Fruit fly (Drosophila melanogaster) whole organism, wandering third instar larva: ENCODE results near the gene Glg1.
A peak's percentile ranks its signal among the peaks of the same experiment; 100 is the strongest.

Source experiments
- Abd-B ChIP-seq: fragments of >200 bp; optimal IDR thresholded peaks from 2 replicates; lab custom pipeline; 2017; ENCODE audit warnings: missing biosample characterization, missing genetic modification characterization
- CG32264 ChIP-seq: fragments of 200-800 bp; sonication (Bioruptor generic); optimal IDR thresholded peaks from 2 replicates; lab custom pipeline; 2016; ENCODE audit warnings: missing biosample characterization, missing genetic modification characterization
- CG9705 ChIP-seq: fragments of 200-800 bp; sonication (Bioruptor generic); optimal IDR thresholded peaks from 2 replicates; lab custom pipeline; 2018; ENCODE audit warnings: missing biosample characterization, mild to moderate bottlenecking, missing genetic modification characterization
- CrebA ChIP-seq: fragments of 200-800 bp; sonication (Bioruptor generic); optimal IDR thresholded peaks from 2 replicates; lab custom pipeline; 2016; ENCODE audit warnings: missing biosample characterization, mild to moderate bottlenecking, missing genetic modification characterization, borderline replicate concordance
- Dfd ChIP-seq: fragments of >200 bp; optimal IDR thresholded peaks from 2 replicates; lab custom pipeline; 2017; ENCODE audit warnings: missing biosample characterization, missing genetic modification characterization
- Dif ChIP-seq: fragments of 200-275, 200-300 bp; sonication (Bioruptor generic); optimal IDR thresholded peaks from 2 replicates; lab custom pipeline; 2018; ENCODE audit warnings: missing biosample characterization, missing genetic modification characterization; ENCODE audit not compliant: partially characterized antibody
- GATAd ChIP-seq: sonication (Bioruptor generic); optimal IDR thresholded peaks from 2 replicates; lab custom pipeline; 2016; ENCODE audit warnings: missing biosample characterization, missing genetic modification characterization
- HLH106 ChIP-seq: fragments of 200-800 bp; optimal IDR thresholded peaks from 3 replicates; lab custom pipeline; 2019; ENCODE audit warnings: missing biosample characterization, mild to moderate bottlenecking, missing genetic modification characterization, moderate library complexity
- Hnf4 ChIP-seq: fragments of 200-800 bp; sonication (Bioruptor generic); optimal IDR thresholded peaks from 2 replicates; lab custom pipeline; 2016; ENCODE audit warnings: missing biosample characterization, mild to moderate bottlenecking, missing genetic modification characterization
- Hr78 ChIP-seq: fragments of >200 bp; optimal IDR thresholded peaks from 2 replicates; lab custom pipeline; 2017; ENCODE audit warnings: missing biosample characterization, missing genetic modification characterization
- Hr83 ChIP-seq: fragments of 200-300 bp; sonication (Bioruptor generic); optimal IDR thresholded peaks from 2 replicates; lab custom pipeline; 2016; ENCODE audit warnings: missing biosample characterization, mild to moderate bottlenecking, missing genetic modification characterization, moderate library complexity; ENCODE audit not compliant: poor library complexity, severe bottlenecking
- Jra ChIP-seq: sonication (Bioruptor generic); optimal IDR thresholded peaks from 2 replicates; lab custom pipeline; 2016; ENCODE audit warnings: missing biosample characterization, missing genetic modification characterization
- Mio ChIP-seq: sonication (Bioruptor generic); optimal IDR thresholded peaks from 2 replicates; lab custom pipeline; 2016; ENCODE audit warnings: missing biosample characterization, missing genetic modification characterization
- Myc ChIP-seq: fragments of >200 bp; optimal IDR thresholded peaks from 2 replicates; lab custom pipeline; 2017
- N ChIP-seq: fragments of >200 bp; optimal IDR thresholded peaks from 2 replicates; lab custom pipeline; 2018; ENCODE audit warnings: missing biosample characterization, missing external identifiers, missing genetic modification characterization
- OdsH ChIP-seq: fragments of 200-800 bp; sonication (Bioruptor generic); optimal IDR thresholded peaks from 2 replicates; lab custom pipeline; 2016; ENCODE audit warnings: missing biosample characterization, mild to moderate bottlenecking, missing genetic modification characterization
- Rel ChIP-seq, 2 experiments: fragments of 200-800 bp; sonication (Bioruptor generic) in 1 of 2; optimal IDR thresholded peaks; 2 replicates in 1 of 2; 3 replicates in 1 of 2; lab custom pipeline; 2016 to 2019; ENCODE audit warnings: mild to moderate bottlenecking in 2 of 2, missing biosample characterization in 2 of 2, missing genetic modification characterization in 2 of 2, moderate library complexity in 1 of 2
- Sp1 ChIP-seq: fragments of 200-800 bp; sonication (Bioruptor generic); optimal IDR thresholded peaks from 3 replicates; lab custom pipeline; 2019; ENCODE audit warnings: missing biosample characterization, mild to moderate bottlenecking, missing genetic modification characterization, moderate library complexity
- Vsx2 ChIP-seq: fragments of 200-300, 225-300 bp; sonication (Bioruptor generic); optimal IDR thresholded peaks from 2 replicates; lab custom pipeline; 2018; ENCODE audit warnings: missing biosample characterization, missing genetic modification characterization; ENCODE audit not compliant: partially characterized antibody
- br ChIP-seq: fragments of 200-800 bp; sonication (Bioruptor generic); optimal IDR thresholded peaks from 2 replicates; lab custom pipeline; 2016; ENCODE audit warnings: missing biosample characterization, missing genetic modification characterization
- brk ChIP-seq: fragments of 200-800 bp; sonication (Bioruptor generic); optimal IDR thresholded peaks from 2 replicates; lab custom pipeline; 2016; ENCODE audit warnings: missing biosample characterization, mild to moderate bottlenecking, missing genetic modification characterization
- dl ChIP-seq, 2 experiments: fragments of 175-275, 200-275 bp in 1 of 2; fragments of 200-275 bp in 1 of 2; sonication (Bioruptor generic); optimal IDR thresholded peaks; lab custom pipeline; 2018; ENCODE audit warnings: mild to moderate bottlenecking in 2 of 2, missing biosample characterization in 2 of 2, missing genetic modification characterization in 2 of 2, moderate library complexity in 2 of 2; ENCODE audit not compliant: partially characterized antibody in 2 of 2, insufficient read depth in 1 of 2
- dmrt93B ChIP-seq: fragments of 200-800 bp; sonication (Bioruptor generic); optimal IDR thresholded peaks from 2 replicates; lab custom pipeline; 2018; ENCODE audit warnings: missing biosample characterization, mild to moderate bottlenecking, missing genetic modification characterization
- dsf ChIP-seq: sonication (Bioruptor generic); optimal IDR thresholded peaks from 2 replicates; lab custom pipeline; 2016; ENCODE audit warnings: missing biosample characterization, missing genetic modification characterization, borderline replicate concordance
- ey ChIP-seq: fragments of 200-800 bp; sonication (Bioruptor generic); optimal IDR thresholded peaks from 2 replicates; lab custom pipeline; 2016; ENCODE audit warnings: missing biosample characterization, missing genetic modification characterization
- foxo ChIP-seq, 2 experiments: fragments of 200-800 bp; sonication (Bioruptor generic); optimal IDR thresholded peaks; 2 replicates in 1 of 2; 3 replicates in 1 of 2; lab custom pipeline; 2016 to 2017; ENCODE audit warnings: missing biosample characterization in 2 of 2, missing genetic modification characterization in 2 of 2
- fru ChIP-seq: fragments of 200-800 bp; sonication (Bioruptor generic); optimal IDR thresholded peaks from 3 replicates; lab custom pipeline; 2016; ENCODE audit warnings: missing biosample characterization, mild to moderate bottlenecking, missing genetic modification characterization
- h ChIP-seq: fragments of 200-800 bp; sonication (Bioruptor generic); optimal IDR thresholded peaks from 3 replicates; lab custom pipeline; 2016; ENCODE audit warnings: missing biosample characterization, mild to moderate bottlenecking, missing genetic modification characterization
- jim ChIP-seq: fragments of 175-275, 200-325 bp; sonication (Bioruptor generic); optimal IDR thresholded peaks from 2 replicates; lab custom pipeline; 2016; ENCODE audit warnings: missing biosample characterization, mild to moderate bottlenecking, missing genetic modification characterization
- lola ChIP-seq: fragments of >200 bp; optimal IDR thresholded peaks from 2 replicates; lab custom pipeline; 2017; ENCODE audit warnings: missing biosample characterization, missing genetic modification characterization
- pan ChIP-seq: fragments of >200 bp; optimal IDR thresholded peaks from 2 replicates; lab custom pipeline; 2017
- psq ChIP-seq: fragments of 200-800 bp; sonication (Bioruptor generic); optimal IDR thresholded peaks from 3 replicates; lab custom pipeline; 2017; ENCODE audit warnings: missing biosample characterization, mild to moderate bottlenecking, missing genetic modification characterization, moderate library complexity
- rgr ChIP-seq: fragments of 200-800 bp; sonication (Bioruptor generic); optimal IDR thresholded peaks from 3 replicates; lab custom pipeline; 2016; ENCODE audit warnings: missing biosample characterization, mild to moderate bottlenecking, missing genetic modification characterization
- sage ChIP-seq: fragments of 200-800 bp; sonication (Bioruptor generic); optimal IDR thresholded peaks from 2 replicates; lab custom pipeline; 2016; ENCODE audit warnings: missing biosample characterization, mild to moderate bottlenecking, missing genetic modification characterization
- sv ChIP-seq: fragments of 200-800 bp; sonication (Bioruptor generic); optimal IDR thresholded peaks from 3 replicates; lab custom pipeline; 2016; ENCODE audit warnings: missing biosample characterization, missing genetic modification characterization
- tai ChIP-seq: sonication (Bioruptor generic); optimal IDR thresholded peaks from 2 replicates; lab custom pipeline; 2016; ENCODE audit warnings: missing biosample characterization, missing genetic modification characterization
- usp ChIP-seq: fragments of >200 bp; optimal IDR thresholded peaks from 2 replicates; lab custom pipeline; 2017; ENCODE audit warnings: missing biosample characterization, missing genetic modification characterization
- woc ChIP-seq: sonication (Bioruptor generic); optimal IDR thresholded peaks from 2 replicates; lab custom pipeline; 2016; ENCODE audit warnings: missing biosample characterization, mild to moderate bottlenecking, missing genetic modification characterization

The Glg1 gene

dm6 chr3L:21507354-21507928 is at the start of gene Glg1, which contains the start of gene M6:
TSS of gene Glg1 (minus strand) at chr3L:21507538.
TSS of gene M6 (plus strand) at chr3L:21507852.
- peak; percentile 73 for TF ChIP-seq fru (GFP tag; lab: Kevin White, UChicago)
- no peak for TF ChIP-seq brk (GFP tag; lab: Kevin White, UChicago)
- no peak for TF ChIP-seq jim
- TF ChIP-seq Rel (GFP tag; optimal IDR thresholded peaks at IDR 0.05; lab: Kevin White, UChicago): no peak
- TF ChIP-seq Rel (tag; optimal IDR thresholded peaks at IDR 0.05; lab: Kevin White, UChicago): no peak
- peak; percentile 66 for TF ChIP-seq HLH106 (tag; lab: Kevin White, UChicago)
- peak; percentile 77 for TF ChIP-seq Hnf4 (GFP tag; lab: Kevin White, UChicago)
- no peak for TF ChIP-seq dmrt93B (GFP tag; lab: Kevin White, UChicago)
- no peak for TF ChIP-seq GATAd
- no peak for TF ChIP-seq sage (GFP tag; lab: Kevin White, UChicago)
- no peak for TF ChIP-seq lola (GFP tag; lab: Kevin White, UChicago)
- peak; percentile 75 for TF ChIP-seq rgr (GFP tag; lab: Kevin White, UChicago)
- peak; percentile 57 for TF ChIP-seq sv (GFP tag; lab: Kevin White, UChicago)
- TF ChIP-seq Jra (GFP tag; lab: Kevin White, UChicago): peak; percentile 60
- no peak for TF ChIP-seq tai (GFP tag; lab: Kevin White, UChicago)
- no peak for TF ChIP-seq CG32264
- peak; percentile 88 for TF ChIP-seq woc (GFP tag; lab: Kevin White, UChicago)
- peak; percentile 67 for TF ChIP-seq br
- peak; percentile 82 for TF ChIP-seq h
- TF ChIP-seq usp: no peak
- TF ChIP-seq Hr83: peak; percentile 64
- no peak for TF ChIP-seq Dif
- TF ChIP-seq N (GFP tag; lab: Kevin White, UChicago): no peak
- TF ChIP-seq OdsH (GFP tag; lab: Kevin White, UChicago): peak; percentile 59
- no peak for TF ChIP-seq pan (lab: Kevin White, UChicago)
- TF ChIP-seq Abd-B (GFP tag; lab: Kevin White, UChicago): no peak
- TF ChIP-seq Hr78 (GFP tag; lab: Kevin White, UChicago): no peak
- TF ChIP-seq Mio (GFP tag; lab: Kevin White, UChicago): no peak
- TF ChIP-seq CG9705 (GFP tag; lab: Kevin White, UChicago): peak; percentile 56
- TF ChIP-seq ey (GFP tag; lab: Kevin White, UChicago): peak; percentile 72
- TF ChIP-seq foxo (GFP tag; optimal IDR thresholded peaks at IDR 0.05; lab: Kevin White, UChicago): peak in 1 of 2 experiments; percentile 79
- TF ChIP-seq CrebA: no peak
- peak; percentile 59 for TF ChIP-seq psq (GFP tag; lab: Kevin White, UChicago)
- peak; percentile 57 for TF ChIP-seq Sp1 (GFP tag; lab: Kevin White, UChicago)
- TF ChIP-seq dl (GFP tag; optimal IDR thresholded peaks at IDR 0.05; lab: Kevin White, UChicago; ENCODE audit: insufficient read depth in 1 of 2, partially characterized antibody in 2 of 2): no peak
- peak; percentile 25 for TF ChIP-seq Myc (lab: Kevin White, UChicago)
- no peak for TF ChIP-seq Vsx2 (GFP tag; lab: Kevin White, UChicago)
- peak; percentile 31 for TF ChIP-seq dsf (GFP tag; lab: Kevin White, UChicago)
- TF ChIP-seq Dfd (GFP tag; lab: Kevin White, UChicago): no peak

dm6 chr3L:21554752-21555151 is 47.4 kb upstream of the Glg1 start, which contains the start of gene Wnk:
TSS of gene Wnk (minus strand) at chr3L:21554928.
- TF ChIP-seq h: no peak
- no peak for TF ChIP-seq pan (lab: Kevin White, UChicago)
- TF ChIP-seq Abd-B (GFP tag; lab: Kevin White, UChicago): no peak
- no peak for TF ChIP-seq tai (GFP tag; lab: Kevin White, UChicago)
- TF ChIP-seq dsf (GFP tag; lab: Kevin White, UChicago): no peak
- no peak for TF ChIP-seq sage (GFP tag; lab: Kevin White, UChicago)
- TF ChIP-seq HLH106 (tag; lab: Kevin White, UChicago): no peak
- no peak for TF ChIP-seq psq (GFP tag; lab: Kevin White, UChicago)
- no peak for TF ChIP-seq brk (GFP tag; lab: Kevin White, UChicago)
- no peak for TF ChIP-seq dl (GFP tag; optimal IDR thresholded peaks at IDR 0.05; lab: Kevin White, UChicago; ENCODE audit: insufficient read depth in 1 of 2, partially characterized antibody in 2 of 2)
